Worm (Caenorhabditis elegans) whole organism, early embryonic: Measurements from ENCODE around the gene spex-3.

ENCODE experiments used
- ama-1 ChIP-seq: fragments of 150-350 bp; optimal IDR thresholded peaks from 2 replicates; lab custom pipeline; 2014
- ets-7 ChIP-seq: sonication (generic microtip); optimal IDR thresholded peaks from 2 replicates; lab custom pipeline; 2016; ENCODE audit warnings: missing genotype, missing genetic modification characterization, missing compliant biosample characterization
- flt-1 ChIP-seq: fragments of 200-800 bp; sonication (Bioruptor generic); IDR thresholded peaks from 2 replicates; pipeline ENCODE4 v1.3.6; 2022; ENCODE audit warnings: missing genetic modification characterization, missing compliant biosample characterization
- scrt-1 ChIP-seq: fragments of 200-800 bp; sonication (Bioruptor generic); IDR thresholded peaks from 2 replicates; pipeline ENCODE4 v1.3.6; 2022; ENCODE audit warnings: missing genetic modification characterization, missing compliant biosample characterization
- sea-1 ChIP-seq: fragments of 200-800 bp; sonication (Bioruptor generic); conservative IDR thresholded peaks from 2 replicates; pipeline ENCODE4 v1.3.6; 2022; ENCODE audit warnings: missing genetic modification characterization, missing compliant biosample characterization
- tbx-11 ChIP-seq: fragments of 200-800 bp; sonication (Bioruptor generic); IDR thresholded peaks from 2 replicates; pipeline ENCODE4 v1.3.6; 2022; ENCODE audit warnings: missing genetic modification characterization, missing compliant biosample characterization

DNA sequence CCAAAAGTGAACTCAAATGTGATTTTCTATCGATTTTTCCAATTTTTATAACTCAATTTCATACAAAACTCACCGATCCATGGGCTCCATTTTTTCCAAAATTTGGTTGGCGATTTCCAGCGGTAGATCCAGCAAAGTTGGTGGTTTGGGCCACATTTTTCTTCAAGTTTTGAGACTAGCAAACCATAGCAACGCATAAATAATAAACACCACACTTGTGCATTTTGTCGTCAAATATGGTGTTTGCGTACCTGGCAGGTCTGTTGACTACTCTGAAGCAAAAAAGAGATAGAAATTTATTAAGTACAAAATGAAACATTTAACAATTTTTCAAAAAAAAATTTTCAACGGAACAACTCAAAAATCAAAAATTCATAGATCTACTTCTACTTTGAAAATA lies 3.1 kb upstream of the spex-3 start:
- TF ChIP-seq ama-1 (lab: Kevin White, UChicago) (no peak), flt-1 (GFP tag; lab: Robert Waterston, UW) (no peak), ets-7 (no peak), scrt-1 (GFP tag; lab: Robert Waterston, UW) (no peak), sea-1 (no peak), tbx-11 (GFP tag; lab: Robert Waterston, UW) (no peak)
